2 fruit fly cellular contexts compared by ENCODE assay signal in the genomic region with DNA sequence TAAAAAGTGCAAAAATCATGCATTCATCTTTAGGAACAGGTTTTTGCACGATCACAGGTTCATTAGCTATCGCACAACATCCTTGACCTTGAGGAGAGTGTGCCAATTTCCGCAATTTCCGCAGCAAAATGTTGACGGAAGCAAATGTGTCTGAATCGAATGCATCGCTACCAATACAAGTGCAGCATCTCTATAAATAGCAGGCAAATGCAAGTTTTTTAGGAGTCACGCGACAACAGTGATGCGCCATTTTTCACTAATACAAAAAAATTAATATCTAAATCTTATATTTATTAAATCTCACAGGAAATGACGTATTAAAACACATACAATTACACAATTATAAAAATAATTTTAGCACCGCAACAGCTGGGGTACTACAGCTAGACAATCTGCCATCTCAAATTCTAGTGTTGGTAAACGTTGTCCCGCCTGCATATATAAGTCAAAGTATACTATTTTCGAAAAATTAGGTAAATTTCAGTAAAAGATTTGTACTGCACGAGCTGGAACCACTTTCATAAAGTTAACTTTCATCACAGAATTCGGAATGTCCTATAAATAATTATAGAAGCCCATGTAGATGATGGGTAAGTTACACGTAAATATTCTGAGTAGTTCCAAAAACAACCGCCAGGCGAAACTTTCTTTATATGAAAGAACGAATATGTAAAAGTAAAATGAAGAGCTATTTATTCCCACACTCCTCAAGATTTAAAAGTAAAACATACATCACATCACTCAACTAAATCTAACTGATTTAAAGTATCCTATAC.
A peak's percentile ranks its signal among the peaks of the same experiment; 100 is the strongest.
TF ChIP-seq lines count a peak whose summit lies in the region.

A gene (minus strand): TSS at position 400 of the 776 bp plus-strand sequence.

TF ChIP-seq in whole organism, embryonic, 481 proteins besides CTCF, POLR2A, EP300 and RAD21 (continued from another document and continues in another):
- peak; percentile 44; the same call in 1 of the 2 replicates for TF ChIP-seq inv (GFP tag; IDR thresholded peaks at IDR 0.05; lab: Robert Waterston, UW; ENCODE audit: partially characterized antibody)
- peak; percentile 95 for TF ChIP-seq cas (GFP tag; IDR thresholded peaks at IDR 0.05; lab: Robert Waterston, UW)
- peak; percentile 98 for TF ChIP-seq CG10209 (GFP tag; optimal IDR thresholded peaks at IDR 0.05; lab: Kevin White, UChicago)
- peak; percentile 85 for TF ChIP-seq dan (GFP tag; IDR thresholded peaks at IDR 0.05; lab: Robert Waterston, UW)
- peak; percentile 98 for TF ChIP-seq Mad (GFP tag; optimal IDR thresholded peaks at IDR 0.05; lab: Kevin White, UChicago)
- TF ChIP-seq CG3838 (GFP tag; optimal IDR thresholded peaks at IDR 0.05; lab: Kevin White, UChicago) = peak; percentile 90
- TF ChIP-seq tap (tag; optimal IDR thresholded peaks at IDR 0.05; lab: Kevin White, UChicago) = peak; percentile 93
- no peak for TF ChIP-seq Kr (GFP tag; optimal IDR thresholded peaks at IDR 0.05; lab: Kevin White, UChicago)
- peak; percentile 99 for TF ChIP-seq Ets65A (GFP tag; lab: Kevin White, UChicago)
- peak; percentile 98 for TF ChIP-seq CG6689 (GFP tag; IDR thresholded peaks at IDR 0.05; lab: Robert Waterston, UW)
- no peak for TF ChIP-seq tna (GFP tag; IDR thresholded peaks at IDR 0.05; lab: Robert Waterston, UW; ENCODE audit: partially characterized antibody)
- peak; percentile 20 to 90 for TF ChIP-seq tll (GFP tag; optimal IDR thresholded peaks at IDR 0.05; lab: Kevin White, UChicago)
- TF ChIP-seq ATbp (GFP tag; optimal IDR thresholded peaks at IDR 0.05; lab: Kevin White, UChicago) = peak; percentile 95
- TF ChIP-seq pho (GFP tag; optimal IDR thresholded peaks at IDR 0.05; lab: Kevin White, UChicago) = peak; percentile 93
- TF ChIP-seq E2f1 (GFP tag; IDR thresholded peaks at IDR 0.05; lab: Robert Waterston, UW) = peak; percentile 97
- TF ChIP-seq Xbp1 (GFP tag; optimal IDR thresholded peaks at IDR 0.05; lab: Kevin White, UChicago) = peak; percentile 99
- peak; percentile 96 for TF ChIP-seq CG2678 (tag; optimal IDR thresholded peaks at IDR 0.05; lab: Kevin White, UChicago)
- TF ChIP-seq CG8944 (GFP tag; optimal IDR thresholded peaks at IDR 0.05; lab: Kevin White, UChicago) = peak; percentile 92
- TF ChIP-seq NFAT (GFP tag; IDR thresholded peaks at IDR 0.05; lab: Robert Waterston, UW) = peak; percentile 96
- TF ChIP-seq MTF-1 (GFP tag; optimal IDR thresholded peaks at IDR 0.05; lab: Kevin White, UChicago; ENCODE audit: borderline replicate concordance) = peak; percentile 88
- TF ChIP-seq so (GFP tag; IDR thresholded peaks at IDR 0.05; lab: Robert Waterston, UW) = peak; percentile 98
- TF ChIP-seq CG8388 (GFP tag; optimal IDR thresholded peaks at IDR 0.05; lab: Kevin White, UChicago) = peak; percentile 97
- peak; percentile 71 for TF ChIP-seq bigmax (GFP tag; optimal IDR thresholded peaks at IDR 0.05; lab: Kevin White, UChicago)
- TF ChIP-seq HmgD (GFP tag; optimal IDR thresholded peaks at IDR 0.05; lab: Kevin White, UChicago) = peak; percentile 30
- peak; percentile 96 for TF ChIP-seq CG16815 (GFP tag; optimal IDR thresholded peaks at IDR 0.05; lab: Kevin White, UChicago)
- peak; percentile 34 for TF ChIP-seq zf30C (GFP tag; optimal IDR thresholded peaks at IDR 0.05; lab: Kevin White, UChicago)
- peak; percentile 93 for TF ChIP-seq CG33557 (GFP tag; optimal IDR thresholded peaks at IDR 0.05; lab: Kevin White, UChicago)
- TF ChIP-seq Bdp1 (GFP tag; optimal IDR thresholded peaks at IDR 0.05; lab: Kevin White, UChicago) = peak; percentile 90
- TF ChIP-seq CG6272 (GFP tag; IDR thresholded peaks at IDR 0.05; lab: Robert Waterston, UW) = peak; percentile 98
- peak; percentile 99 for TF ChIP-seq CG10267 (tag; optimal IDR thresholded peaks at IDR 0.05; lab: Kevin White, UChicago)
- peak; percentile 78 for TF ChIP-seq CG9876 (GFP tag; optimal IDR thresholded peaks at IDR 0.05; lab: Kevin White, UChicago)
- TF ChIP-seq dmrt99B (tag; optimal IDR thresholded peaks at IDR 0.05; lab: Kevin White, UChicago) = peak; percentile 97
- peak; percentile 96 for TF ChIP-seq Atf6 (GFP tag; IDR thresholded peaks at IDR 0.05; lab: Robert Waterston, UW)
- TF ChIP-seq CG5245 (GFP tag; optimal IDR thresholded peaks at IDR 0.05; lab: Kevin White, UChicago) = peak; percentile 94
- peak; percentile 84 for TF ChIP-seq ash1 (GFP tag; optimal IDR thresholded peaks at IDR 0.05; lab: Kevin White, UChicago)
- peak; percentile 96 for TF ChIP-seq CG7839 (tag; optimal IDR thresholded peaks at IDR 0.05; lab: Kevin White, UChicago)
- peak; percentile 95 for TF ChIP-seq CG11085 (GFP tag; IDR thresholded peaks at IDR 0.05; lab: Robert Waterston, UW)
- TF ChIP-seq CG2120 (GFP tag; optimal IDR thresholded peaks at IDR 0.05; lab: Kevin White, UChicago) = peak; percentile 97
- TF ChIP-seq CG15011 (GFP tag; optimal IDR thresholded peaks at IDR 0.05; lab: Kevin White, UChicago) = peak; percentile 90
- peak; percentile 98 for TF ChIP-seq Hsf (GFP tag; optimal IDR thresholded peaks at IDR 0.05; lab: Kevin White, UChicago)
- peak; percentile 24; the same call in 1 of the 2 replicates for TF ChIP-seq CG2129 (GFP tag; IDR thresholded peaks at IDR 0.05; lab: Robert Waterston, UW; ENCODE audit: partially characterized antibody)
- peak; percentile 77 for TF ChIP-seq MESR4 (GFP tag; optimal IDR thresholded peaks at IDR 0.05; lab: Kevin White, UChicago)
- TF ChIP-seq schlank (tag; optimal IDR thresholded peaks at IDR 0.05; lab: Kevin White, UChicago) = peak; percentile 86
- TF ChIP-seq CG15479 (GFP tag; optimal IDR thresholded peaks at IDR 0.05; lab: Kevin White, UChicago) = peak; percentile 70
- TF ChIP-seq Sox102F (GFP tag; optimal IDR thresholded peaks at IDR 0.05; lab: Kevin White, UChicago) = peak; percentile 99
- TF ChIP-seq ssp (GFP tag; IDR thresholded peaks at IDR 0.05; lab: Robert Waterston, UW) = peak; percentile 93
- TF ChIP-seq CG18011 (GFP tag; optimal IDR thresholded peaks at IDR 0.05; lab: Kevin White, UChicago) = peak; percentile 90
- TF ChIP-seq exex (tag; optimal IDR thresholded peaks at IDR 0.05; lab: Kevin White, UChicago) = peak; percentile 74
- TF ChIP-seq org-1 (GFP tag; optimal IDR thresholded peaks at IDR 0.05; lab: Kevin White, UChicago) = peak; percentile 90
- peak; percentile 90 for TF ChIP-seq GATAe (GFP tag; conservative IDR thresholded peaks at IDR 0.05; lab: Robert Waterston, UW)
- TF ChIP-seq Nf-YC (tag; optimal IDR thresholded peaks at IDR 0.05; lab: Kevin White, UChicago) = peak; percentile 84
- peak; percentile 98 for TF ChIP-seq ara (GFP tag; IDR thresholded peaks at IDR 0.05; lab: Robert Waterston, UW)
- TF ChIP-seq h (optimal IDR thresholded peaks at IDR 0.05; lab: Kevin White, UChicago) = no peak
- TF ChIP-seq CG13624 (GFP tag; optimal IDR thresholded peaks at IDR 0.05; lab: Kevin White, UChicago) = peak; percentile 83
- peak; percentile 98 for TF ChIP-seq CG14014 (GFP tag; IDR thresholded peaks at IDR 0.05; lab: Robert Waterston, UW)
- TF ChIP-seq slbo (GFP tag; IDR thresholded peaks at IDR 0.05; lab: Robert Waterston, UW) = peak; percentile 99
- peak; percentile 90 for TF ChIP-seq maf-S (GFP tag; optimal IDR thresholded peaks at IDR 0.05; lab: Kevin White, UChicago)
- peak; percentile 94 for TF ChIP-seq Abd-B (GFP tag; optimal IDR thresholded peaks at IDR 0.05; lab: Kevin White, UChicago)
- peak; percentile 99 for TF ChIP-seq sens (GFP tag; lab: Kevin White, UChicago)
- TF ChIP-seq CG1832 (GFP tag; optimal IDR thresholded peaks at IDR 0.05; lab: Kevin White, UChicago) = no peak

TF ChIP-seq in whole organism, prepupa, 60 proteins besides CTCF, POLR2A, EP300 and RAD21 (continued from another document):
- peak; percentile 81 for TF ChIP-seq fd85E (GFP tag; optimal IDR thresholded peaks at IDR 0.05; lab: Kevin White, UChicago)
- peak; percentile 95 to 98 for TF ChIP-seq salr (GFP tag; optimal IDR thresholded peaks at IDR 0.05; lab: Kevin White, UChicago)
- peak; percentile 92 for TF ChIP-seq fd59A (GFP tag; optimal IDR thresholded peaks at IDR 0.05; lab: Kevin White, UChicago)
- TF ChIP-seq Eip75B (GFP tag; optimal IDR thresholded peaks at IDR 0.05; lab: Kevin White, UChicago) = peak; percentile 96
- TF ChIP-seq OdsH (GFP tag; optimal IDR thresholded peaks at IDR 0.05; lab: Kevin White, UChicago) = peak; percentile 99
- peak; percentile 97 for TF ChIP-seq CG11294 (GFP tag; IDR thresholded peaks at IDR 0.05; lab: Robert Waterston, UW)
- TF ChIP-seq lz (GFP tag; optimal IDR thresholded peaks at IDR 0.05; lab: Kevin White, UChicago) = peak; percentile 98
- peak; percentile 93 for TF ChIP-seq CG1621 (tag; optimal IDR thresholded peaks at IDR 0.05; lab: Kevin White, UChicago)
- TF ChIP-seq dsx (GFP tag; optimal IDR thresholded peaks at IDR 0.05; lab: Kevin White, UChicago; ENCODE audit: poor library complexity, severe bottlenecking) = peak; percentile 95
- TF ChIP-seq CG11902 (GFP tag; optimal IDR thresholded peaks at IDR 0.05; lab: Kevin White, UChicago) = peak; percentile 93
- TF ChIP-seq CG10631 (GFP tag; optimal IDR thresholded peaks at IDR 0.05; lab: Kevin White, UChicago) = peak; percentile 99
- peak; percentile 91 for TF ChIP-seq CG6808 (GFP tag; optimal IDR thresholded peaks at IDR 0.05; lab: Kevin White, UChicago)
